Worm (Caenorhabditis elegans) whole organism, mixed stage, embryonic: ENCODE data around the gene C32D5.12.

ENCODE experiments used
- M03D4.4 ChIP-seq: sonication (generic microtip); optimal IDR thresholded peaks from 2 replicates; lab custom pipeline; 2017; ENCODE audit warnings: mild to moderate bottlenecking, missing genetic modification characterization, missing compliant biosample characterization
- bed-3 ChIP-seq: fragments of 200-800 bp; sonication (Bioruptor generic); optimal IDR thresholded peaks from 3 replicates; lab custom pipeline; 2018; ENCODE audit warnings: mild to moderate bottlenecking, missing genetic modification characterization, moderate library complexity, missing compliant biosample characterization
- ceh-43 ChIP-seq: fragments of 200-800 bp; sonication (Bioruptor generic); optimal IDR thresholded peaks from 2 replicates; lab custom pipeline; 2018; ENCODE audit warnings: mild to moderate bottlenecking, missing genetic modification characterization, moderate library complexity, missing compliant biosample characterization
- ceh-83 ChIP-seq: fragments of 200-800 bp; sonication (Bioruptor generic); optimal IDR thresholded peaks from 2 replicates; lab custom pipeline; 2018; ENCODE audit warnings: mild to moderate bottlenecking, missing genetic modification characterization, missing compliant biosample characterization
- ces-1 ChIP-seq: fragments of 150-350 bp; optimal IDR thresholded peaks from 2 replicates; lab custom pipeline; 2014; ENCODE audit warnings: missing biosample characterization, missing genetic modification reagents, missing genetic modification characterization
- cnd-1 ChIP-seq: fragments of 200-800 bp; sonication (Bioruptor generic); optimal IDR thresholded peaks from 2 replicates; lab custom pipeline; 2018; ENCODE audit warnings: mild to moderate bottlenecking, missing genetic modification characterization, missing compliant biosample characterization
- elt-3 ChIP-seq: fragments of 150-350 bp; optimal IDR thresholded peaks from 2 replicates; lab custom pipeline; 2014; ENCODE audit warnings: missing biosample characterization, missing genetic modification characterization
- hlh-1 ChIP-seq: fragments of 150-350 bp; optimal IDR thresholded peaks from 2 replicates; lab custom pipeline; 2014; ENCODE audit warnings: missing biosample characterization, missing genetic modification reagents, missing genetic modification characterization
- lin-13 ChIP-seq: fragments of 150-350 bp; optimal IDR thresholded peaks from 2 replicates; lab custom pipeline; 2014; ENCODE audit warnings: missing biosample characterization, missing genetic modification characterization
- lsy-2 ChIP-seq: fragments of 150-350 bp; optimal IDR thresholded peaks from 2 replicates; lab custom pipeline; 2014; ENCODE audit warnings: missing biosample characterization, missing genetic modification characterization
- mab-5 ChIP-seq: fragments of 150-350 bp; optimal IDR thresholded peaks from 2 replicates; lab custom pipeline; 2014; ENCODE audit warnings: missing biosample characterization, missing genetic modification characterization
- mep-1 ChIP-seq: fragments of 150-350 bp; optimal IDR thresholded peaks from 2 replicates; lab custom pipeline; 2017; ENCODE audit warnings: missing biosample characterization, missing genetic modification reagents, missing genetic modification characterization, inconsistent platforms
- mls-2 ChIP-seq: sonication (generic microtip); optimal IDR thresholded peaks from 2 replicates; lab custom pipeline; 2016; ENCODE audit warnings: mild to moderate bottlenecking, missing genetic modification characterization, moderate library complexity, missing compliant biosample characterization
- nhr-28 ChIP-seq: fragments of 150-350 bp; optimal IDR thresholded peaks from 2 replicates; lab custom pipeline; 2014; ENCODE audit warnings: missing biosample characterization, missing genetic modification characterization
- sem-2 ChIP-seq: fragments of 200-800 bp; sonication (Bioruptor generic); optimal IDR thresholded peaks from 2 replicates; lab custom pipeline; 2018; ENCODE audit warnings: mild to moderate bottlenecking, missing genetic modification characterization, missing compliant biosample characterization
- tbx-8 ChIP-seq: fragments of 200-800 bp; sonication (Bioruptor generic); optimal IDR thresholded peaks from 2 replicates; lab custom pipeline; 2018; ENCODE audit warnings: mild to moderate bottlenecking, missing genetic modification characterization, moderate library complexity, missing compliant biosample characterization
- unc-39 ChIP-seq: fragments of 150-350 bp; optimal IDR thresholded peaks from 2 replicates; lab custom pipeline; 2014; ENCODE audit warnings: missing biosample characterization, missing genetic modification characterization

The C32D5.12 gene

DNA sequence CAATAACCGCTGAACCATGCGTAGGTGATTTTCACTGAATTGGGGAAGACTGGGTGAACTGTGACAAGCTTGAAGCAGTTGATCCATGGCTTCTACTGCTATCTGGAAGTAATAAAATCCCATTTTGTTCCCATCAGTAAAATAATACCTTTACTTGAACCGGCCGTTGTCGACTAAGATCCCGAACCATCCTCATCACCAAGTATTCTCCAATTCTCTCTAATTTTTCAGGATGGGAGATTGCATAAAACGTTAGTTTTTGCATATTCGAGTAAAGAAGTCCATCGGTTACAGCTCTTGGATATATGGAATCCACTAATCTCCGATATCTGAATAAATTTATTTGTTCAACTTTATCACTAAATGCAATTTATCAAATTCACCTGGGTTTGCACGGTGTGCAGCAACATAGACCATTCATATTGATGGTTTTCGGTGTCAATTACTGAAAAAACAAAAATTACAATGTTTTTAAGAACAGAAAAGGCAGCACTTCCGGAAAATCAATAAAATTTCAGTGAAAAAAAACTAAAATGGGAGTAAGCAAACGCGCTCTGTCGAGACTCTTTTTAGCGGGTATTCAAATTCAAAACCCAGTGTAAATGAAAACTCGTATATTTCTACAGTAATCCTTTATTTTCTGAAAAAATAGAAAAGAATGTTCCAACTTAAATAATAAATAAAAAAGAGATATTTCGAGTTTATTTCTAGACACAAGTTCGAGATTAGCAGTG lies 38.0 kb downstream of the C32D5.12 start, which contains the start of gene efr-3:
Gene efr-3 (minus strand): TSS at position 505 of the 734 bp plus-strand sequence.
- TF ChIP-seq lsy-2 (tag; lab: Kevin White, UChicago) (peak; percentile 51), ceh-43 (GFP tag; lab: Kevin White, UChicago) (no peak)

DNA sequence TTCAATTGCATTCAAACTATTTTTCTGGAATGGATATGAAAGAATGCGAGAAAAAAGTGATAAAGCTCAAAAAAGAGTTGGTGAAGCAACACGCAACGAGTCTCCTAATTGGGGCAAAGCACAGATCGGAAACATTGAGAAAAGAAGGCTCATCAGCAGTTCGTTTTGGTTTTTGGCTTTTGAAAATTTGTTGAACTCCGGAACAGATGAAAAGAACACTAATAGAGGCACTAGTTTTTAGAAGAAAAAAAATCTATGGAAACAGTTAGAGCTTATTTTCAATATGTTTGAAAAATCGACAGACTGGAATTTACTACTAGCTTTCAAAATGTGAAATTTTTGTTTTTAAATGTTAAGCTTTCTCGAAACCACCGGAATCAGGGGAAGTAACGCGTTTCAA lies 46.9 kb downstream of the C32D5.12 start:
- no peak for TF ChIP-seq tbx-8 (GFP tag; lab: Kevin White, UChicago)
- no peak for TF ChIP-seq elt-3 (tag; lab: Kevin White, UChicago)
- no peak for TF ChIP-seq mep-1 (tag; lab: Kevin White, UChicago)
- TF ChIP-seq mab-5 = no peak
- TF ChIP-seq bed-3 = no peak
- TF ChIP-seq cnd-1 (tag; lab: Kevin White, UChicago) = no peak
- no peak for TF ChIP-seq ceh-83 (GFP tag; lab: Kevin White, UChicago)
- TF ChIP-seq unc-39 = no peak
- TF ChIP-seq mls-2 (tag; lab: Kevin White, UChicago) = no peak
- no peak for TF ChIP-seq M03D4.4 (tag; lab: Kevin White, UChicago)
- no peak for TF ChIP-seq nhr-28
- TF ChIP-seq, all 35 proteins: peak for 0

DNA sequence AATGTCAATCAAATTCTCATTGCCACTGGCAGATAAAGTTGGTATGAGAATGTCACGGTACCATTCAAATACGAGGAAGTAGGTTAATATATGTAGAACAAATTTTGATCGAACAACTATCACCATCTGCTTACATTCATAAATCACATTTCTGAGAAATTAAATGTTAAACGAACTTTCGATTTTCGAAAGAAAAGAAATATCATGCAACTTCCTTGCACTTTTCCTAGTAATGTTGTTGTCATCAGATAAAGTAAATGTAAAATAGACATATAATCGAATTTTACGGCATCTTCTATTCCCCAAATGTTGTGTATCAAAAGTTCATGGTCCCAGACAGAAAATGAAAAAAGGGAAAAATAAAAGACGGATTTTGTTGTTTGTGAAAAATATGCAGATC lies 47.3 kb downstream of the C32D5.12 start:
- TF ChIP-seq tbx-8 (GFP tag; lab: Kevin White, UChicago) (no peak), ces-1 (GFP tag; lab: Kevin White, UChicago) (peak; percentile 14), unc-39 (no peak)

DNA sequence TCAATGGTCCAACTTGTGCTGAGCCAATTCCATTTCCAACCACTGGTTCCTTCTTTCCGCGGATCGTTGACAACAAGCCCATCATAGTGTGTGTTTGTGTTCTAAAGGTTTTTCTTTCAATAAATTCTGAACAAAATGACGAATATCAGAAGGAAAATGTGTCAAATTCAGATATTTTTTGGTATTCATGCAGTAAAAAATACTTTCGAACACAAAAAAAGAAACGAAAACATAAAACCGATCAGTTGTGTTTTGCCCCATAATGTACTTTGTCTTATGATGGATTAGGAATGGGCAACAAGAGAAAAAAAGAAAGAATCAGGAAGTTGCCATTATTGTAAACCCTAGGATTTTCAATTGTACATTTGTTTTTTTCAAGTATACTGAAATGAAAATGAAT lies 49.6 kb downstream of the C32D5.12 start, which contains the start of gene glb-10:
Gene glb-10 (minus strand): TSS at position 101 of the 400 bp plus-strand sequence.
- TF ChIP-seq cnd-1 (tag; lab: Kevin White, UChicago) (no peak), lin-13 (tag; lab: Kevin White, UChicago) (no peak), hlh-1 (no peak), sem-2 (GFP tag; lab: Kevin White, UChicago) (no peak), nhr-28 (no peak)
